Worm (Caenorhabditis elegans) whole organism, L2 larva: ENCODE results near the gene C16A3.2.
A peak's percentile ranks its signal among the peaks of the same experiment; 100 is the strongest.

Source experiments
- C34F6.9 ChIP-seq: fragments of 150-350 bp; optimal IDR thresholded peaks from 2 replicates; lab custom pipeline; 2014; ENCODE audit warnings: missing biosample characterization, missing genetic modification characterization
- F13H6.1 ChIP-seq: sonication (generic microtip); optimal IDR thresholded peaks from 2 replicates; lab custom pipeline; 2016; ENCODE audit warnings: missing genetic modification characterization, missing compliant biosample characterization
- R02D3.7 ChIP-seq: fragments of 150-350 bp; optimal IDR thresholded peaks from 2 replicates; lab custom pipeline; 2014; ENCODE audit warnings: missing biosample characterization, missing genetic modification characterization
- Y55F3AM.14 ChIP-seq: fragments of 200-800 bp; sonication (Bioruptor generic); optimal IDR thresholded peaks from 2 replicates; lab custom pipeline; 2018; ENCODE audit warnings: mild to moderate bottlenecking, missing genetic modification characterization, missing compliant biosample characterization
- ZK546.5 ChIP-seq: sonication (generic microtip); optimal IDR thresholded peaks from 2 replicates; lab custom pipeline; 2017; ENCODE audit warnings: missing biosample characterization, missing genetic modification characterization
- alr-1 ChIP-seq: fragments of 150-350 bp; optimal IDR thresholded peaks from 2 replicates; lab custom pipeline; 2014; ENCODE audit warnings: missing biosample characterization, missing genetic modification characterization
- aly-2 ChIP-seq: fragments of 150-350 bp; optimal IDR thresholded peaks from 2 replicates; lab custom pipeline; 2014; ENCODE audit warnings: missing biosample characterization, missing genetic modification characterization
- ama-1 ChIP-seq: fragments of 150-350 bp; optimal IDR thresholded peaks from 2 replicates; lab custom pipeline; 2018; ENCODE audit warnings: inconsistent platforms
- blmp-1 ChIP-seq: sonication (generic microtip); optimal IDR thresholded peaks from 2 replicates; lab custom pipeline; 2017; ENCODE audit warnings: missing genetic modification characterization, mild to moderate bottlenecking, missing compliant biosample characterization, antibody characterized with exemption, moderate library complexity; ENCODE audit not compliant: insufficient read depth
- ceh-16 ChIP-seq: fragments of 150-350 bp; optimal IDR thresholded peaks from 2 replicates; lab custom pipeline; 2014; ENCODE audit warnings: missing biosample characterization, missing genetic modification characterization
- ceh-82 ChIP-seq: fragments of 150-350 bp; optimal IDR thresholded peaks from 2 replicates; lab custom pipeline; 2014; ENCODE audit warnings: missing biosample characterization, missing genetic modification characterization
- crh-2 ChIP-seq: sonication (generic microtip); optimal IDR thresholded peaks from 2 replicates; lab custom pipeline; 2017; ENCODE audit warnings: missing biosample characterization, missing genetic modification characterization
- egl-27 ChIP-seq: sonication (generic microtip); optimal IDR thresholded peaks from 3 replicates; lab custom pipeline; 2017; ENCODE audit warnings: missing biosample characterization, missing genetic modification reagents, missing genetic modification characterization
- elt-1 ChIP-seq: fragments of 150-350 bp; optimal IDR thresholded peaks from 2 replicates; lab custom pipeline; 2014; ENCODE audit warnings: missing biosample characterization, missing genetic modification characterization
- elt-3 ChIP-seq: sonication (generic microtip); optimal IDR thresholded peaks from 2 replicates; lab custom pipeline; 2017; ENCODE audit warnings: missing biosample characterization, missing genetic modification characterization
- fos-1 ChIP-seq: fragments of 150-350 bp; optimal IDR thresholded peaks from 2 replicates; lab custom pipeline; 2014; ENCODE audit warnings: missing biosample characterization, missing genetic modification characterization
- gmeb-1 ChIP-seq: fragments of 150-350 bp; optimal IDR thresholded peaks from 2 replicates; lab custom pipeline; 2014; ENCODE audit warnings: missing biosample characterization, missing genetic modification characterization
- lin-11 ChIP-seq: fragments of 150-350 bp; sonication (generic microtip); optimal IDR thresholded peaks from 2 replicates; lab custom pipeline; 2014; ENCODE audit warnings: missing biosample characterization, missing genetic modification characterization, inconsistent platforms, mixed read lengths
- lin-13 ChIP-seq: fragments of 150-350 bp; optimal IDR thresholded peaks from 2 replicates; lab custom pipeline; 2014; ENCODE audit warnings: missing biosample characterization, missing genetic modification reagents, missing genetic modification characterization
- lin-39 ChIP-seq: fragments of 150-350 bp; optimal IDR thresholded peaks from 2 replicates; lab custom pipeline; 2014; ENCODE audit warnings: missing biosample characterization, missing genetic modification reagents, missing genetic modification characterization
- mbf-1 ChIP-seq: sonication (generic microtip); optimal IDR thresholded peaks from 2 replicates; lab custom pipeline; 2017; ENCODE audit warnings: missing biosample characterization, missing genetic modification characterization
- mdl-1 ChIP-seq, 2 experiments: fragments of 150-350 bp in 1 of 2; sonication (generic microtip) in 1 of 2; optimal IDR thresholded peaks; 2 replicates each; lab custom pipeline; 2017; ENCODE audit warnings: missing biosample characterization in 2 of 2, missing genetic modification characterization in 2 of 2
- nhr-12 ChIP-seq: fragments of 150-350 bp; optimal IDR thresholded peaks from 2 replicates; lab custom pipeline; 2014; ENCODE audit warnings: missing biosample characterization, missing genetic modification characterization
- nhr-129 ChIP-seq: fragments of 150-350 bp; optimal IDR thresholded peaks from 2 replicates; lab custom pipeline; 2014; ENCODE audit warnings: missing biosample characterization, missing genetic modification characterization
- nhr-21 ChIP-seq: fragments of 150-350 bp; optimal IDR thresholded peaks from 2 replicates; lab custom pipeline; 2014; ENCODE audit warnings: missing biosample characterization, missing genetic modification characterization
- nhr-237 ChIP-seq: fragments of 150-350 bp; optimal IDR thresholded peaks from 2 replicates; lab custom pipeline; 2014; ENCODE audit warnings: missing biosample characterization, missing genetic modification characterization
- nhr-25 ChIP-seq: fragments of 150-350 bp; sonication (generic microtip); optimal IDR thresholded peaks from 3 replicates; lab custom pipeline; 2014; ENCODE audit warnings: missing biosample characterization, missing genetic modification characterization
- sem-4 ChIP-seq: fragments of 150-350 bp; optimal IDR thresholded peaks from 2 replicates; lab custom pipeline; 2014; ENCODE audit warnings: missing biosample characterization, missing genetic modification reagents, missing genetic modification characterization
- skn-1 ChIP-seq: sonication (generic microtip); optimal IDR thresholded peaks from 2 replicates; lab custom pipeline; 2017; ENCODE audit warnings: missing biosample characterization, missing genetic modification characterization
- sma-3 ChIP-seq: sonication (generic microtip); optimal IDR thresholded peaks from 2 replicates; lab custom pipeline; 2016; ENCODE audit warnings: missing genetic modification reagents, missing genetic modification characterization, missing compliant biosample characterization
- sma-9 ChIP-seq, 2 experiments: fragments of 150-350 bp in 1 of 2; sonication (generic microtip) in 1 of 2; optimal IDR thresholded peaks; 2 replicates each; lab custom pipeline; 2014 to 2016; ENCODE audit warnings: missing genetic modification characterization in 2 of 2, mild to moderate bottlenecking in 1 of 2, missing biosample characterization in 1 of 2, missing compliant biosample characterization in 1 of 2, missing genetic modification reagents in 1 of 2, moderate library complexity in 1 of 2
- snpc-4 ChIP-seq: fragments of 150-350 bp; optimal IDR thresholded peaks from 2 replicates; lab custom pipeline; 2014; ENCODE audit warnings: missing biosample characterization, missing genetic modification characterization
- unc-62 ChIP-seq: fragments of 150-350 bp; optimal IDR thresholded peaks from 2 replicates; lab custom pipeline; 2014; ENCODE audit warnings: missing biosample characterization, missing genetic modification reagents, missing genetic modification characterization
- ztf-1 ChIP-seq: fragments of 200-800 bp; sonication (Bioruptor generic); conservative IDR thresholded peaks from 2 replicates; pipeline ENCODE4 v1.3.6; 2022; ENCODE audit warnings: missing genetic modification characterization, missing compliant biosample characterization
- ztf-11 ChIP-seq: sonication (generic microtip); optimal IDR thresholded peaks from 2 replicates; lab custom pipeline; 2017; ENCODE audit warnings: missing biosample characterization, missing genetic modification characterization
- ztf-4 ChIP-seq: fragments of 150-350 bp; optimal IDR thresholded peaks from 2 replicates; lab custom pipeline; 2014; ENCODE audit warnings: missing biosample characterization, missing genetic modification characterization

Gene C16A3.2

DNA sequence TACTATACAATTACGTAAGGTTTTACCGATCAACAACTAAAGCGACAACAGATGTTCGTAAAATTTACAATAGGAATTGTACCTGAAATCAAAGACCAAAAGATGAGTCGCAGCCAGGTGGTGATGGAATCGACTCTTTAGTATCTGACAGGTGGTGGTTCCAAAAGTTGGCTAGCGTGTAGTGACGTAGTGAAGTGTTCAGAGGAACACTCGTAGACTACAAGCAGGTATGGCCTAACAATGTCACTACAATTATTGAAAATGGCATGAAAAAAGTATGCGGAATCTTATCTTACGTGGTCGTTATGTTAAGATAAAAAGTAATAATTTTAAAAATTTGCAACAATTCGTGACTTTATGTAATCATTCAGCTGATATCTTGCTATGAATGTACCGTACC is 31.8 kb downstream of the C16A3.2 start:
- TF ChIP-seq lin-13 (GFP tag; lab: Kevin White, UChicago), result no peak
- peak; percentile 44 for TF ChIP-seq ama-1 (lab: Kevin White, UChicago)

DNA sequence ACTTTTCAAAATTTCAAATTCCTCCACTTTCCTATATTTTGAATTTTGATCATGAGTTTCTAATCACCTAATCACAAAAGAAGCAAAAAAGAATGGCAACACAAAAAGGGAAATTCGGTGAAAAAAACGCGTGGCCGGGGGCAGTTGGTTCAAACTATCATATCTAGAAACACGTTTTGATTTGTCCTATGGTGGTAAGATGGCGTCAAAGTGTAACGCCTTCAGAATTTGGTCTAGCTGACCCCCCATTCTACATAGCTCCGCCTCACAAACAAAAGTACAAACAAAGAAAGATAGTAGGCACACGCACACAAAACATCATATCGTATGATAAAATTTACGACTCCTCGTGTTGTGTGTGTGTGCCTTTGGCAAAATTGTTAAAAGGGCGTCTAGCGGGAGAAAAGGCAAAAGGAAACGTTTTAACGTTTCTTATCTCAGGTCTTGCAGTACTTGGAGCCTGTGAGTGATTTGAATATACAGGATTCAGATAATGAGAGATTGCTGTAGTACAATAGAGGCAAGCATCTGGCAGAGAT is 32.4 kb downstream of the C16A3.2 start:
- TF ChIP-seq sma-9 (GFP tag; optimal IDR thresholded peaks at IDR 0.05; lab: Kevin White, UChicago), result peak; percentile 75
- TF ChIP-seq sma-9 (tag; optimal IDR thresholded peaks at IDR 0.05; lab: Kevin White, UChicago), result no peak
- peak; percentile 68 for TF ChIP-seq fos-1
- TF ChIP-seq sem-4 (tag; lab: Kevin White, UChicago), result no peak
- no peak for TF ChIP-seq snpc-4 (tag; lab: Kevin White, UChicago)
- peak; percentile 72 for TF ChIP-seq crh-2 (tag; lab: Kevin White, UChicago)
- no peak for TF ChIP-seq nhr-21 (tag; lab: Kevin White, UChicago)
- peak; percentile 40 for TF ChIP-seq nhr-129
- peak; percentile 66 for TF ChIP-seq nhr-25 (tag; lab: Kevin White, UChicago)
- TF ChIP-seq R02D3.7 (tag; lab: Kevin White, UChicago), result no peak
- peak; percentile 14 for TF ChIP-seq F13H6.1 (tag; lab: Kevin White, UChicago)
- peak; percentile 62 for TF ChIP-seq blmp-1 (tag; lab: Kevin White, UChicago)
- TF ChIP-seq Y55F3AM.14, result no peak
- TF ChIP-seq gmeb-1, result peak; percentile 7
- peak; percentile 41 for TF ChIP-seq sma-3 (GFP tag; lab: Kevin White, UChicago)
- TF ChIP-seq mdl-1 (tag; optimal IDR thresholded peaks at IDR 0.05; lab: Kevin White, UChicago), result peak in 1 of 2 experiments; percentile 53
- TF ChIP-seq, all 48 proteins: peak for 10

ce11 chrIII:6422721-6423120 is 33.1 kb downstream of the C16A3.2 start:
- TF ChIP-seq lin-39 (no peak), ceh-82 (no peak), sma-9 (GFP tag; optimal IDR thresholded peaks at IDR 0.05; lab: Kevin White, UChicago) (peak; percentile 68), sma-9 (tag; optimal IDR thresholded peaks at IDR 0.05; lab: Kevin White, UChicago) (no peak), Y55F3AM.14 (no peak), elt-1 (tag; lab: Kevin White, UChicago) (no peak), nhr-25 (tag; lab: Kevin White, UChicago) (peak; percentile 62), crh-2 (tag; lab: Kevin White, UChicago) (peak; percentile 65), nhr-237 (tag; lab: Kevin White, UChicago) (no peak), fos-1 (peak; percentile 51), nhr-12 (no peak), ztf-4 (tag; lab: Kevin White, UChicago) (no peak)

DNA sequence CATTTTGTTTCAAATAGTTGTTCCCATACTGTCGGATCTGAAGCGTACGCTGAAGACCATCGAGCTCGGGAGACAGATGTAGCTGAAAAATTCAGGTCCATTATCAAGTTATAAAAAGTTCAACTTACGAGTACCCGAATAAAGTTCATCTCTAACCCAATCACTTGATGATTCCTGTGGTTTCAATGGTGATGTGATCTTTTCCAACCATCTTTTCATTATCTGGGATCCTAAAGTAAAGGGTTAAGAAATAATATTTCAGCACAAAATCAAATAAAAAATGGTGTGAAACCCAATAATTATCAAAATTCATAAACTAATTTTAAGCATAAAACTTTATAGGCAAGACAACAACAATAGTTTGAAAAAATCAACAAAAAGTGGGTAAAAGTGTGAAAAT is 37.6 kb downstream of the C16A3.2 start, which contains the start of gene C05D11.8:
TSS of gene C05D11.8 (minus strand) at position 101 of the 400 bp plus-strand sequence.
- no peak for TF ChIP-seq ceh-16
- no peak for TF ChIP-seq ZK546.5 (tag; lab: Kevin White, UChicago)
- no peak for TF ChIP-seq aly-2 (tag; lab: Kevin White, UChicago)
- no peak for TF ChIP-seq skn-1 (tag; lab: Kevin White, UChicago)
- no peak for TF ChIP-seq ztf-1
- no peak for TF ChIP-seq C34F6.9 (tag; lab: Kevin White, UChicago)
- no peak for TF ChIP-seq elt-3
- TF ChIP-seq lin-39, result no peak
- TF ChIP-seq lin-11 (tag; lab: Kevin White, UChicago), result no peak
- TF ChIP-seq gmeb-1, result no peak
- TF ChIP-seq ztf-4 (tag; lab: Kevin White, UChicago), result no peak
- no peak for TF ChIP-seq alr-1

DNA sequence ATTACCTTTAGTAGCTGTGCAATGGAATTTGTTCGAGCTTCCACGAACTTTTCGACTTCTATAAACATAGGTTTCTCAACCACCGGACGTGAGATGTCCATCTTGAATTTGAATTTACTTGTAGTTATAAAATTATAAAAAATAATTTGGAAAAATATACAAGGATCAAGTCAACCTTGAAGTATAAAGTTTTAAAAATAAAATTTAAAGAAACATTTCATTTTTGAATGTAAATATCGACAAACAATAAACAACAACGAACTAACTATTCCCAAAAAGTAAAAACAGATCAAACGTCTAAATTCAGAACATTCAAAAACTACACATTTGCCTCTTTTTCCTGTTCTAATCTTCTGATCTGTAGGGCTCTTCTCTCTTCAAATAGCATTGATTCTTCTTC is 41.2 kb downstream of the C16A3.2 start, which contains the start of gene popl-1:
TSS of gene popl-1 (minus strand) at position 101 of the 400 bp plus-strand sequence.
- TF ChIP-seq ama-1 (lab: Kevin White, UChicago), result no peak
- TF ChIP-seq ztf-11, result no peak
- TF ChIP-seq nhr-25 (tag; lab: Kevin White, UChicago), result no peak
- TF ChIP-seq fos-1, result no peak
- TF ChIP-seq elt-1 (tag; lab: Kevin White, UChicago), result no peak
- no peak for TF ChIP-seq egl-27 (tag; lab: Kevin White, UChicago)
- no peak for TF ChIP-seq sma-9 (GFP tag; optimal IDR thresholded peaks at IDR 0.05; lab: Kevin White, UChicago)
- no peak for TF ChIP-seq sma-9 (tag; optimal IDR thresholded peaks at IDR 0.05; lab: Kevin White, UChicago)
- no peak for TF ChIP-seq lin-39
- no peak for TF ChIP-seq sem-4 (tag; lab: Kevin White, UChicago)
- no peak for TF ChIP-seq unc-62 (GFP tag; lab: Kevin White, UChicago)
- TF ChIP-seq R02D3.7 (tag; lab: Kevin White, UChicago), result no peak
- no peak for TF ChIP-seq mdl-1 (tag; optimal IDR thresholded peaks at IDR 0.05; lab: Kevin White, UChicago)
- TF ChIP-seq mbf-1 (tag; lab: Kevin White, UChicago), result no peak
- TF ChIP-seq nhr-12, result no peak
- no peak for TF ChIP-seq ceh-16
- TF ChIP-seq Y55F3AM.14, result no peak
- TF ChIP-seq elt-3, result no peak
- no peak for TF ChIP-seq lin-11 (tag; lab: Kevin White, UChicago)
